Fruit fly (Drosophila melanogaster) whole organism, embryonic: ENCODE results near the gene Hrb27C.

Source experiments
- Atf6 ChIP-seq: fragments of 200-800 bp; sonication (Bioruptor generic); IDR thresholded peaks from 2 replicates; pipeline ENCODE4 v1.3.6; 2022; ENCODE audit warnings: missing biosample characterization, missing genetic modification characterization
- Blimp-1 ChIP-seq: fragments of 200-800 bp; sonication (Bioruptor generic); optimal IDR thresholded peaks from 3 replicates; lab custom pipeline; 2018; ENCODE audit warnings: missing biosample characterization, missing genetic modification characterization, mild to moderate bottlenecking, moderate library complexity, missing genetic modification reagents
- CG10267 ChIP-seq: fragments of 200-800 bp; sonication (Bioruptor generic); optimal IDR thresholded peaks from 2 replicates; lab custom pipeline; 2018; ENCODE audit warnings: missing biosample characterization, mild to moderate bottlenecking, missing genetic modification characterization, moderate library complexity
- CG10979 ChIP-seq: fragments of 200-800 bp; sonication (Bioruptor generic); optimal IDR thresholded peaks from 2 replicates; lab custom pipeline; 2018; ENCODE audit warnings: missing biosample characterization, mild to moderate bottlenecking, missing genetic modification characterization, moderate library complexity
- CG11085 ChIP-seq: fragments of 200-800 bp; sonication (Bioruptor generic); IDR thresholded peaks from 2 replicates; pipeline ENCODE4 v1.3.6; 2022; ENCODE audit warnings: missing biosample characterization, missing genetic modification characterization
- CG12236 ChIP-seq: fragments of 200-800 bp; sonication (Bioruptor generic); optimal IDR thresholded peaks from 2 replicates; lab custom pipeline; 2016; ENCODE audit warnings: missing biosample characterization, missing genetic modification characterization
- CG14050 ChIP-seq: fragments of 200-800 bp; sonication (Bioruptor generic); IDR thresholded peaks from 3 replicates; pipeline ENCODE4 v1.3.6; 2022; ENCODE audit warnings: missing biosample characterization, missing genetic modification characterization
- CG17328 ChIP-seq: fragments of 200-800 bp; sonication (Bioruptor generic); IDR thresholded peaks from 2 replicates; pipeline ENCODE4 v1.3.6; 2022; ENCODE audit warnings: missing biosample characterization, missing genetic modification characterization
- CG17829 ChIP-seq: fragments of 200-800 bp; optimal IDR thresholded peaks from 2 replicates; lab custom pipeline; 2019; ENCODE audit warnings: missing biosample characterization, mild to moderate bottlenecking, missing genetic modification characterization, moderate library complexity
- CG18599 ChIP-seq: fragments of 200-800 bp; sonication (Bioruptor generic); optimal IDR thresholded peaks from 3 replicates; lab custom pipeline; 2017; ENCODE audit warnings: missing biosample characterization, missing genetic modification characterization, mild to moderate bottlenecking, moderate library complexity, missing genetic modification reagents
- CG2116 ChIP-seq: fragments of 200-800 bp; sonication (Bioruptor generic); optimal IDR thresholded peaks from 3 replicates; lab custom pipeline; 2018; ENCODE audit warnings: missing biosample characterization, mild to moderate bottlenecking, missing genetic modification characterization
- CG2712 ChIP-seq: fragments of 200-800 bp; optimal IDR thresholded peaks from 3 replicates; lab custom pipeline; 2019; ENCODE audit warnings: missing biosample characterization, mild to moderate bottlenecking, missing genetic modification characterization, moderate library complexity
- CG30020 ChIP-seq: fragments of 200-800 bp; optimal IDR thresholded peaks from 2 replicates; lab custom pipeline; 2019; ENCODE audit warnings: missing biosample characterization, mild to moderate bottlenecking, missing genetic modification characterization, moderate library complexity
- CG33213 ChIP-seq: fragments of 200-800 bp; sonication (Bioruptor generic); optimal IDR thresholded peaks from 3 replicates; lab custom pipeline; 2016; ENCODE audit warnings: missing biosample characterization, missing genetic modification characterization
- CG3726 ChIP-seq: fragments of 200-800 bp; sonication (Bioruptor generic); IDR thresholded peaks from 3 replicates; pipeline ENCODE4, ENCODE4 v1.3.6; 2022; ENCODE audit warnings: missing biosample characterization, missing genetic modification characterization
- CG4820 ChIP-seq: fragments of 200-800 bp; sonication (Bioruptor generic); optimal IDR thresholded peaks from 3 replicates; lab custom pipeline; 2016; ENCODE audit warnings: missing biosample characterization, missing genetic modification characterization
- CG6654 ChIP-seq: fragments of 200-800 bp; sonication (Bioruptor generic); optimal IDR thresholded peaks from 2 replicates; lab custom pipeline; 2017; ENCODE audit warnings: missing biosample characterization, mild to moderate bottlenecking, missing genetic modification characterization
- CG7987 ChIP-seq: fragments of 200-800 bp; sonication (Bioruptor generic); optimal IDR thresholded peaks from 2 replicates; lab custom pipeline; 2018; ENCODE audit warnings: missing biosample characterization, mild to moderate bottlenecking, missing genetic modification characterization, moderate library complexity
- CG9727 ChIP-seq: fragments of 200-800 bp; sonication (Bioruptor generic); optimal IDR thresholded peaks from 3 replicates; lab custom pipeline; 2017; ENCODE audit warnings: missing biosample characterization, mild to moderate bottlenecking, missing genetic modification characterization
- CG9876 ChIP-seq: fragments of 200-800 bp; sonication (Bioruptor generic); optimal IDR thresholded peaks from 2 replicates; lab custom pipeline; 2016; ENCODE audit warnings: missing biosample characterization, missing genetic modification characterization
- Fer3 ChIP-seq: fragments of 200-800 bp; sonication (Bioruptor generic); optimal IDR thresholded peaks from 2 replicates; lab custom pipeline; 2018; ENCODE audit warnings: missing biosample characterization, mild to moderate bottlenecking, missing genetic modification characterization, moderate library complexity
- H2.0 ChIP-seq: fragments of 200-800 bp; sonication (Bioruptor generic); IDR thresholded peaks from 2 replicates; pipeline ENCODE4 v1.3.6; 2022; ENCODE audit warnings: missing biosample characterization, missing genetic modification characterization
- Hmx ChIP-seq: fragments of 200-800 bp; sonication (Bioruptor generic); optimal IDR thresholded peaks from 2 replicates; lab custom pipeline; 2016; ENCODE audit warnings: missing biosample characterization, missing genetic modification characterization
- Lhr ChIP-seq: fragments of 200-800 bp; sonication (Bioruptor generic); optimal IDR thresholded peaks from 3 replicates; lab custom pipeline; 2017; ENCODE audit warnings: mild to moderate bottlenecking, missing biosample characterization, missing genetic modification reagents, missing genetic modification characterization
- Myb ChIP-seq: fragments of 200-800 bp; sonication (Bioruptor generic); optimal IDR thresholded peaks from 2 replicates; lab custom pipeline; 2016; ENCODE audit warnings: missing biosample characterization, missing genetic modification characterization
- NC2α ChIP-seq: fragments of 200-800 bp; sonication (Bioruptor generic); optimal IDR thresholded peaks from 2 replicates; lab custom pipeline; 2016; ENCODE audit warnings: missing biosample characterization, missing genetic modification characterization
- Nf-YB ChIP-seq: fragments of 200-800 bp; sonication (Bioruptor generic); optimal IDR thresholded peaks from 3 replicates; lab custom pipeline; 2019; ENCODE audit warnings: missing biosample characterization, mild to moderate bottlenecking, missing genetic modification characterization, moderate library complexity
- Opbp ChIP-seq: fragments of 200-800 bp; sonication (Bioruptor generic); IDR thresholded peaks from 3 replicates; pipeline ENCODE4 v1.3.6; 2022; ENCODE audit warnings: missing biosample characterization, missing genetic modification characterization; ENCODE audit not compliant: partially characterized antibody
- Ssrp ChIP-seq: fragments of 200-800 bp; sonication (Bioruptor generic); optimal IDR thresholded peaks from 2 replicates; lab custom pipeline; 2018; ENCODE audit warnings: missing biosample characterization, mild to moderate bottlenecking, missing genetic modification characterization, moderate library complexity
- Taf1 ChIP-seq: fragments of 200-800 bp; sonication (Bioruptor generic); IDR thresholded peaks from 2 replicates; pipeline ENCODE4 v1.3.6; 2022; ENCODE audit warnings: missing biosample characterization, missing genetic modification characterization
- cato ChIP-seq: fragments of 200-800 bp; sonication (Bioruptor generic); optimal IDR thresholded peaks from 2 replicates; lab custom pipeline; 2016; ENCODE audit warnings: missing biosample characterization, missing genetic modification characterization, borderline replicate concordance
- dm ChIP-seq: fragments of 200-800 bp; sonication (Bioruptor generic); optimal IDR thresholded peaks from 3 replicates; lab custom pipeline; 2016; ENCODE audit warnings: missing biosample characterization, missing genetic modification characterization
- ems ChIP-seq: fragments of 200-800 bp; sonication (Bioruptor generic); optimal IDR thresholded peaks from 3 replicates; lab custom pipeline; 2016; ENCODE audit warnings: missing biosample characterization, missing genetic modification characterization
- fd96Cb ChIP-seq: fragments of 200-800 bp; sonication (Bioruptor generic); optimal IDR thresholded peaks from 2 replicates; lab custom pipeline; 2018; ENCODE audit warnings: missing biosample characterization, mild to moderate bottlenecking, missing genetic modification characterization, moderate library complexity
- gsb ChIP-seq: fragments of 200-800 bp; sonication (Bioruptor generic); IDR thresholded peaks from 2 replicates; pipeline ENCODE4 v1.3.6; 2022; ENCODE audit warnings: missing biosample characterization, missing genetic modification characterization
- ham ChIP-seq: fragments of 200-800 bp; sonication (Bioruptor generic); IDR thresholded peaks from 2 replicates; pipeline ENCODE4 v1.3.6; 2022; ENCODE audit warnings: missing biosample characterization, missing genetic modification characterization
- hth ChIP-seq: fragments of >200 bp; optimal IDR thresholded peaks from 2 replicates; lab custom pipeline; 2017; ENCODE audit warnings: inconsistent platforms
- nerfin-1 ChIP-seq: fragments of 200-800 bp; sonication (Bioruptor generic); optimal IDR thresholded peaks from 3 replicates; lab custom pipeline; 2019; ENCODE audit warnings: missing biosample characterization, mild to moderate bottlenecking, missing genetic modification characterization, moderate library complexity
- nmo ChIP-seq: fragments of 200-800 bp; sonication (Bioruptor generic); optimal IDR thresholded peaks from 2 replicates; lab custom pipeline; 2018; ENCODE audit warnings: missing biosample characterization, mild to moderate bottlenecking, missing genetic modification characterization, moderate library complexity
- pzg ChIP-seq: fragments of 200-800 bp; sonication (Bioruptor generic); optimal IDR thresholded peaks from 3 replicates; lab custom pipeline; 2018; ENCODE audit warnings: missing biosample characterization, mild to moderate bottlenecking, missing genetic modification characterization, moderate library complexity
- ranshi ChIP-seq: fragments of 200-800 bp; sonication (Bioruptor generic); IDR thresholded peaks from 2 replicates; pipeline ENCODE4 v1.3.6; 2022; ENCODE audit warnings: missing biosample characterization, missing genetic modification characterization
- schlank ChIP-seq: fragments of 200-800 bp; sonication (Bioruptor generic); optimal IDR thresholded peaks from 2 replicates; lab custom pipeline; 2018; ENCODE audit warnings: missing biosample characterization, mild to moderate bottlenecking, missing genetic modification characterization
- sisA ChIP-seq: fragments of 200-800 bp; sonication (Bioruptor generic); IDR thresholded peaks from 2 replicates; pipeline ENCODE4 v1.3.6; 2022; ENCODE audit warnings: missing biosample characterization, missing genetic modification characterization
- slp2 ChIP-seq: fragments of 200-800 bp; sonication (Bioruptor generic); optimal IDR thresholded peaks from 2 replicates; lab custom pipeline; 2016; ENCODE audit warnings: missing biosample characterization, missing genetic modification characterization
- ttk ChIP-seq: fragments of 200-800 bp; sonication (Bioruptor generic); IDR thresholded peaks from 2 replicates; pipeline ENCODE4 v2.1.2; 2022; ENCODE audit warnings: missing biosample characterization, missing genetic modification characterization
- yki ChIP-seq: fragments of >200 bp; optimal IDR thresholded peaks from 3 replicates; lab custom pipeline; 2018
- zfh1 ChIP-seq: fragments of 200-800 bp; sonication (Bioruptor generic); IDR thresholded peaks from 3 replicates; pipeline ENCODE4 v1.3.6; 2022; ENCODE audit warnings: missing biosample characterization, missing genetic modification characterization

Gene Hrb27C

dm6 chr2L:6913964-6914363 is 6.5 kb upstream of the Hrb27C start, which contains the start of gene Wee1 (continued):
- TF ChIP-seq CG10267 (tag; lab: Kevin White, UChicago) (peak; percentile 60), CG3726 (GFP tag; lab: Robert Waterston, UW) (no peak), ranshi (GFP tag; lab: Robert Waterston, UW) (no peak), sisA (GFP tag; lab: Robert Waterston, UW) (no peak), Myb (GFP tag; lab: Kevin White, UChicago) (peak; percentile 60), Opbp (GFP tag; lab: Robert Waterston, UW) (0 out of 3 replicates have a peak, but pooled peaks have one; percentile 23), nerfin-1 (tag; lab: Kevin White, UChicago) (peak; percentile 99), yki (no peak), CG33213 (peak; percentile 40), Lhr (GFP tag; lab: Kevin White, UChicago) (peak; percentile 71), CG30020 (tag; lab: Kevin White, UChicago) (peak; percentile 28), CG7987 (GFP tag; lab: Kevin White, UChicago) (no peak), nmo (GFP tag; lab: Kevin White, UChicago) (peak; percentile 84), dm (GFP tag; lab: Kevin White, UChicago) (peak; percentile 52), CG17829 (tag; lab: Kevin White, UChicago) (peak; percentile 50), Nf-YB (GFP tag; lab: Kevin White, UChicago) (no peak)

- TF ChIP-seq gsb (GFP tag; lab: Robert Waterston, UW) (no peak), zfh1 (0 out of 3 replicates have a peak, but pooled peaks have one; percentile 12)
These were observed 4.2 kb upstream of the Hrb27C start, which contains the start of gene CG32829 for dm6 chr2L:6916345-6916744. Gene CG32829 (minus strand): TSS chr2L:6916445.

DNA sequence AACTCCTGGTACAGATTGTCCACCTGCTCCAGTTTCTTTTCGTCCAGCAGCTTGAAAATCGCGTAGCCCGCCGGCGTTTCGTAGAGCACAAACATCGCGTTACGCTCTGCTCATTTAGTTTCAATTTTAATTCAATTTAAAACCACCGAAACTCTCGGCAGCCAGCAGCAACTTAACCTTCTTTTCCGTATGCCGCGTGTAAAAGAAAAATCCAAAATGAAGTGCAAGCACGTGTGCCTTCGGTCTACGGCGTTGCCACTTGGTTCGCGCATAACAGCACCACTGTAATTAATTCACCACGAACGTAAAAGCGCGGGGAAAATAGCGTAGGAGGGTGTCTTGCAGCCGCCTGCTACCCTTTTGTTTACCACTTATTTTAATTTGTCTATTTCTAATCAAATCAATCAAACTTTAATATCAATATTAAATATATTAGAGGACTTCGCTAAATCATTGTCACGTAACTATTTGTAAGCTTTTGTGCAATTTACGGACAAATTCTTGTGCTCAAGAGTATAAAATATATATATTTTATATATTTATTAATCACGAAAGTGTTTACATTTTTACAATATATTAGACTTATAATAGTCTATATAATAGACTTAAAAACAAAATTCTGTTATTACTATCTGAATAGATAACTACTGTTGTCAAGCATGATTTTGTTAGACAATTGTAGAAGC is 1.8 kb upstream of the Hrb27C start, which contains the start of gene nop5:
nop5 (minus strand) TSS at position 227 of the 686 bp plus-strand sequence.
- TF ChIP-seq NC2α (GFP tag; lab: Kevin White, UChicago) (no peak), CG18599 (GFP tag; lab: Kevin White, UChicago) (peak; percentile 60), fd96Cb (peak; percentile 52), CG9727 (GFP tag; lab: Kevin White, UChicago) (peak; percentile 81), CG3726 (GFP tag; lab: Robert Waterston, UW) (no peak), Hmx (GFP tag; lab: Kevin White, UChicago) (no peak), CG10979 (tag; lab: Kevin White, UChicago) (peak; percentile 65), Blimp-1 (no peak), CG12236 (GFP tag; lab: Kevin White, UChicago) (no peak), CG11085 (GFP tag; lab: Robert Waterston, UW) (no peak), CG9876 (GFP tag; lab: Kevin White, UChicago) (no peak), Atf6 (no peak), H2.0 (GFP tag; lab: Robert Waterston, UW) (no peak), Ssrp (tag; lab: Kevin White, UChicago) (peak; percentile 67), cato (GFP tag; lab: Kevin White, UChicago) (no peak), CG14050 (GFP tag; lab: Robert Waterston, UW) (peak; percentile 26; the same call in 1 of the 3 replicates), pzg (GFP tag; lab: Kevin White, UChicago) (peak; percentile 47), ham (GFP tag; lab: Robert Waterston, UW) (no peak), CG17328 (GFP tag; lab: Robert Waterston, UW) (0 out of 2 replicates have a peak, but pooled peaks have one; percentile 4), CG4820 (GFP tag; lab: Kevin White, UChicago) (peak; percentile 34), Fer3 (peak; percentile 56), CG6654 (GFP tag; lab: Kevin White, UChicago) (peak; percentile 33), CG2116 (GFP tag; lab: Kevin White, UChicago) (peak; percentile 33), slp2 (GFP tag; lab: Kevin White, UChicago) (no peak), schlank (no peak), ems (GFP tag; lab: Kevin White, UChicago) (no peak), CG2712 (peak; percentile 83), ttk (GFP tag; lab: Robert Waterston, UW) (no peak), Taf1 (GFP tag; lab: Robert Waterston, UW) (no peak), hth (lab: Kevin White, UChicago) (no peak)
